Worm (Caenorhabditis elegans): ENCODE measurements around the gene F59E12.3.

- TF ChIP-seq pha-4 (tag; optimal IDR thresholded peaks at IDR 0.05) (no peak), egl-27 (tag; optimal IDR thresholded peaks at IDR 0.05) (no peak)
Measured at ce11 chrII:5633453-5633852, 4.7 kb upstream of the F59E12.3 start.

Data from whole organism, L3 larva.